Worm (Caenorhabditis elegans): ENCODE measurements around the gene lin-8.

DNA sequence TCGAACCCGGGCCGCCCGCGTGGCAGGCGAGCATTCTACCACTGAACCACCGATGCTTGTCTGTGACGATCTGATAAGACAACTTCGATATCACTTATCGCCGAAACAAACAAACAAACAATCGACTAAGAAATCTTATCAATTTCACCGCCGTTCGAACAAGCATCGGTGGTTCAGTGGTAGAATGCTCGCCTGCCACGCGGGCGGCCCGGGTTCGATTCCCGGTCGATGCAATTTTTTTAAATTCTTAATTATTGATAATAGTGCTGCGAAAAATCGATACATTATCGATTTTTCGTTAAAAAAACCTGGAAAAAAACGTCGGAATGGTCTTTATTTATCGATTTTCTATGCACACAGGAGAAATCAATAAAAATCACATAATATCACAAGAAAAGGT, 5.6 kb downstream of the lin-8 start:
- TF ChIP-seq elt-2 (tag; optimal IDR thresholded peaks at IDR 0.05) (peak; percentile 69), pha-4 (tag; optimal IDR thresholded peaks at IDR 0.05) (peak; percentile 36)

All from whole organism, L3 larva.